Fruit fly (Drosophila melanogaster): ENCODE measurements around the gene Cpr64Aa.

Cpr64Aa gene

dm6 chr3L:4204867-4205266, 4.1 kb downstream of the Cpr64Aa start:
- TF ChIP-seq CG17801 (GFP tag; optimal IDR thresholded peaks at IDR 0.05; ENCODE audit: partially characterized antibody), result no peak

dm6 chr3L:4204239-4204638, 4.7 kb downstream of the Cpr64Aa start, which contains the start of gene CG15005:
Gene CG15005, minus strand, starts transcription at chr3L:4204339.
- no peak for TF ChIP-seq CG17801 (GFP tag; optimal IDR thresholded peaks at IDR 0.05; ENCODE audit: partially characterized antibody)

dm6 chr3L:4193730-4194649, 15.0 kb downstream of the Cpr64Aa start, which contains the start of gene CG43367:
Gene CG43367, plus strand, starts transcription at chr3L:4193993.
- TF ChIP-seq CG17801 (GFP tag; optimal IDR thresholded peaks at IDR 0.05; ENCODE audit: partially characterized antibody), result no peak

- TF ChIP-seq CG17801 (GFP tag; optimal IDR thresholded peaks at IDR 0.05; ENCODE audit: partially characterized antibody), result no peak
Measured at dm6 chr3L:4187930-4188523, 21.0 kb downstream of the Cpr64Aa start, which contains the start of the genes Teh2 and tipE. Gene Teh2, minus strand, starts transcription at chr3L:4188023. Gene tipE, plus strand, starts transcription at chr3L:4188499.

- TF ChIP-seq CG17801 (GFP tag; optimal IDR thresholded peaks at IDR 0.05; ENCODE audit: partially characterized antibody), result peak; percentile 59
Measured at dm6 chr3L:4186659-4187058, 22.3 kb downstream of the Cpr64Aa start, which contains the start of gene VhaM9.7-c. Gene VhaM9.7-c, minus strand, starts transcription at chr3L:4186865.

- no peak for TF ChIP-seq CG17801 (GFP tag; optimal IDR thresholded peaks at IDR 0.05; ENCODE audit: partially characterized antibody)
Measured at dm6 chr3L:4185259-4185658, 23.7 kb downstream of the Cpr64Aa start.

dm6 chr3L:4184563-4184962, 24.4 kb downstream of the Cpr64Aa start, which contains the start of gene Teh3:
Gene Teh3, minus strand, starts transcription at chr3L:4184663.
- TF ChIP-seq CG17801 (GFP tag; optimal IDR thresholded peaks at IDR 0.05; ENCODE audit: partially characterized antibody), result no peak

- TF ChIP-seq CG17801 (GFP tag; optimal IDR thresholded peaks at IDR 0.05; ENCODE audit: partially characterized antibody), result no peak
Measured at dm6 chr3L:4177981-4178562, 30.9 kb downstream of the Cpr64Aa start, which contains the start of gene Teh4. Gene Teh4, minus strand, starts transcription at chr3L:4178270.

- no peak for TF ChIP-seq CG17801 (GFP tag; optimal IDR thresholded peaks at IDR 0.05; ENCODE audit: partially characterized antibody)
Measured at dm6 chr3L:4173584-4173983, 35.4 kb downstream of the Cpr64Aa start, which contains the start of gene CG18675. Gene CG18675, plus strand, starts transcription at chr3L:4173884.

- TF ChIP-seq CG17801 (GFP tag; optimal IDR thresholded peaks at IDR 0.05; ENCODE audit: partially characterized antibody), result peak; percentile 30
Measured at dm6 chr3L:4169957-4170651, 38.9 kb downstream of the Cpr64Aa start, which contains the start of gene Ero1L. Gene Ero1L, plus strand, starts transcription at chr3L:4170404.

- TF ChIP-seq CG17801 (GFP tag; optimal IDR thresholded peaks at IDR 0.05; ENCODE audit: partially characterized antibody), result no peak
Measured at dm6 chr3L:4167353-4167842, 41.6 kb downstream of the Cpr64Aa start, which contains the start of gene mas. Gene mas, minus strand, starts transcription at chr3L:4167464.

- no peak for TF ChIP-seq CG17801 (GFP tag; optimal IDR thresholded peaks at IDR 0.05; ENCODE audit: partially characterized antibody)
Measured at dm6 chr3L:4160926-4161325, 48.1 kb downstream of the Cpr64Aa start, which contains the start of gene nab. Gene nab, minus strand, starts transcription at chr3L:4160932.

- no peak for TF ChIP-seq CG17801 (GFP tag; optimal IDR thresholded peaks at IDR 0.05; ENCODE audit: partially characterized antibody)
Measured at dm6 chr3L:4159264-4159663, 49.7 kb downstream of the Cpr64Aa start.

dm6 chr3L:4158361-4158760, 50.6 kb downstream of the Cpr64Aa start:
- no peak for TF ChIP-seq CG17801 (GFP tag; optimal IDR thresholded peaks at IDR 0.05; ENCODE audit: partially characterized antibody)
